Worm (Caenorhabditis elegans): ENCODE results near the gene csq-1.

csq-1 gene

ce11 chrX:14717782-14718181 is 33.1 kb downstream of the csq-1 start:
- no peak for TF ChIP-seq tbp1 (GFP tag; optimal IDR thresholded peaks at IDR 0.05)
- TF ChIP-seq attf-6 (GFP tag; IDR thresholded peaks at IDR 0.05) = no peak
- no peak for TF ChIP-seq nhr-90 (tag; optimal IDR thresholded peaks at IDR 0.05)
- TF ChIP-seq snpc-4 (GFP tag; optimal IDR thresholded peaks at IDR 0.05) = peak; percentile 76
- peak in 3 of 4 experiments; percentile 46 to 85 (median 73) for TF ChIP-seq snpc-4 (tag; optimal IDR thresholded peaks at IDR 0.05)
- no peak for TF ChIP-seq rpc-1 (optimal IDR thresholded peaks at IDR 0.05)
- TF ChIP-seq rpc-1 (tag; optimal IDR thresholded peaks at IDR 0.05) = peak; percentile 35
- TF ChIP-seq snpc-1.1 (tag; optimal IDR thresholded peaks at IDR 0.05; ENCODE audit: insufficient read depth) = peak; percentile 64

- TF ChIP-seq lin-35 (GFP tag; optimal IDR thresholded peaks at IDR 0.05) = no peak
- TF ChIP-seq T26A5.8 (tag; optimal IDR thresholded peaks at IDR 0.05) = no peak
- TF ChIP-seq B0019.2 (GFP tag; conservative IDR thresholded peaks at IDR 0.05) = no peak
- no peak for TF ChIP-seq akir-1 (GFP tag; optimal IDR thresholded peaks at IDR 0.05)
- no peak for TF ChIP-seq C17E4.6 (GFP tag; IDR thresholded peaks at IDR 0.05)
- no peak for TF ChIP-seq madf-8 (GFP tag; conservative IDR thresholded peaks at IDR 0.05)
- TF ChIP-seq madf-10 (tag; optimal IDR thresholded peaks at IDR 0.05) = no peak
- no peak for TF ChIP-seq B0035.1 (tag; optimal IDR thresholded peaks at IDR 0.05)
- no peak for TF ChIP-seq ztf-18 (tag; optimal IDR thresholded peaks at IDR 0.05)
- TF ChIP-seq sptf-2 (GFP tag; optimal IDR thresholded peaks at IDR 0.05) = no peak
- TF ChIP-seq ccch-3 (GFP tag; optimal IDR thresholded peaks at IDR 0.05) = no peak
- TF ChIP-seq lin-54 (GFP tag; optimal IDR thresholded peaks at IDR 0.05) = no peak
- TF ChIP-seq cebp-1 (GFP tag; IDR thresholded peaks at IDR 0.05) = no peak
- no peak for TF ChIP-seq cebp-1 (tag; optimal IDR thresholded peaks at IDR 0.05)
- no peak for TF ChIP-seq ets-4 (GFP tag; optimal IDR thresholded peaks at IDR 0.05)
- no peak for TF ChIP-seq lsl-1 (GFP tag; optimal IDR thresholded peaks at IDR 0.05)
- TF ChIP-seq pha-4 (tag; optimal IDR thresholded peaks at IDR 0.05) = no peak
- no peak for TF ChIP-seq bed-1 (GFP tag; IDR thresholded peaks at IDR 0.05)
- no peak for TF ChIP-seq ama-1 (optimal IDR thresholded peaks at IDR 0.05)
- no peak for TF ChIP-seq ama-1 (GFP tag; optimal IDR thresholded peaks at IDR 0.05)
- TF ChIP-seq Y67H2A.10 (GFP tag; conservative IDR thresholded peaks at IDR 0.05) = no peak
- no peak for TF ChIP-seq hrde-1 (tag; optimal IDR thresholded peaks at IDR 0.05; ENCODE audit: borderline replicate concordance)
These were observed 36.4 kb downstream of the csq-1 start, which contains the start of gene F33C8.2 for ce11 chrX:14721098-14721497. Gene F33C8.2, plus strand, starts transcription at chrX:14721398.

ce11 chrX:14724139-14724538 is 39.5 kb downstream of the csq-1 start:
- TF ChIP-seq hsf-1 (GFP tag; IDR thresholded peaks at IDR 0.05) = peak; percentile 94

DNA sequence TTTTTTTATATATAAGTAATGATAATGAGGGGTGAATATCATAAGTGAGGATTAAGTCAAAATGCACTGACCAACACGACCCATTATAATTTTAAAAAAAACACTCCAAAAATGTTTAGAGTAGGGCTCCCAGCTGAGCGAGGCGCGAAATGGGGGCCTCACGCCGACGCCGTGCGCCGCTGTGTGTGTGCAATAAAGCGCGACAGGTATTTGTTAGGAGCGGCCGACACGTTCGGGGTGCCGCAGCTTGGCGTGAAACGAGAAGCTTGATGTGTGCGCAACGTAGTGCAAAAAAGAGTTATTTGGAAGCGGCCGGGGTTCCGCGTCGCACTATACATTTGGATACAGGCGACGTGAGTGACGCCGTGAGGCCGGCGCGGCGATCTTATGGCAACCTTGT is 40.3 kb downstream of the csq-1 start:
- TF ChIP-seq K11D2.4 (GFP tag; IDR thresholded peaks at IDR 0.05) = 0 out of 2 replicates have a peak, but pooled peaks have one; percentile 43
- no peak for TF ChIP-seq die-1 (tag; optimal IDR thresholded peaks at IDR 0.05)
- TF ChIP-seq zfh-2 (GFP tag; conservative IDR thresholded peaks at IDR 0.05) = peak; percentile 77

DNA sequence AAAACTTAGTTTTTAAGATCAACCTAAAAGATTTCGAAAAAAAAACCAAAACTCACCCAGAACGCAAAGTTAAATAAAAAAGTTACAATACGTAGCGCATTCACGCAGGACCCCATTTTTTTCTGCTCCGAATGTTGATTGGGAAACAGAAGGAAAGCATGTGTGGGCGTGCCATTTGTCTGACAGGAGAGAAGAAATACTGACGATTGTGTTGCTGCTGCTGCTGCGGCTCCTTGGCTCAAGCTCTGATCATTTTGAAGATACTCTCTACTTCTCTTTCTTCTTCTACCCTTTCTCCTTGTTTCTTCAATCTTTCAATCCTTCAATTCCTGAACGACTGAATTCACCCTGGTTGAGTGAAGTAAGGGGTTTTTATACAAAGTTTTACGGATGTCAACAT is 44.6 kb downstream of the csq-1 start, which contains the start of gene tsp-8:
Gene tsp-8, minus strand, starts transcription at position 185 of the 400 bp plus-strand sequence.
- TF ChIP-seq atf-7 (tag; optimal IDR thresholded peaks at IDR 0.05) (no peak), F39B2.1 (GFP tag; IDR thresholded peaks at IDR 0.05) (no peak)

All from whole organism, young adult.